Fruit fly (Drosophila melanogaster) whole organism, prepupa: ENCODE measurements around the gene Tace.
A peak's percentile ranks its signal among the peaks of the same experiment; 100 is the strongest.

Source experiments
- Blimp-1 ChIP-seq: fragments of 200-800 bp; sonication (Bioruptor generic); optimal IDR thresholded peaks from 3 replicates; lab custom pipeline; 2017; ENCODE audit warnings: missing biosample characterization, missing genetic modification characterization, mild to moderate bottlenecking, moderate library complexity, missing genetic modification reagents
- CG10669 ChIP-seq: fragments of 200-800 bp; sonication (Bioruptor generic); optimal IDR thresholded peaks from 3 replicates; lab custom pipeline; 2018; ENCODE audit warnings: missing biosample characterization, mild to moderate bottlenecking, missing genetic modification characterization, moderate library complexity
- CG11762 ChIP-seq: fragments of 200-800 bp; sonication (Bioruptor generic); optimal IDR thresholded peaks from 3 replicates; lab custom pipeline; 2016; ENCODE audit warnings: missing biosample characterization, missing genetic modification characterization; ENCODE audit not compliant: insufficient read depth
- CG11902 ChIP-seq: fragments of 200-800 bp; sonication (Bioruptor generic); optimal IDR thresholded peaks from 3 replicates; lab custom pipeline; 2016; ENCODE audit warnings: missing biosample characterization, missing genetic modification characterization
- CG15336 ChIP-seq: fragments of 200-800 bp; sonication (Bioruptor generic); IDR thresholded peaks from 2 replicates; pipeline ENCODE4 v1.3.6; 2022; ENCODE audit warnings: missing biosample characterization, missing genetic modification characterization
- CG1621 ChIP-seq: fragments of 200-800 bp; sonication (Bioruptor generic); optimal IDR thresholded peaks from 3 replicates; lab custom pipeline; 2018; ENCODE audit warnings: missing biosample characterization, mild to moderate bottlenecking, missing genetic modification characterization
- CG16779 ChIP-seq: fragments of 200-800 bp; sonication (Bioruptor generic); optimal IDR thresholded peaks from 3 replicates; lab custom pipeline; 2017; ENCODE audit warnings: missing biosample characterization, mild to moderate bottlenecking, missing genetic modification characterization
- CG3032 ChIP-seq: fragments of 200-800 bp; optimal IDR thresholded peaks from 2 replicates; lab custom pipeline; 2019; ENCODE audit warnings: missing biosample characterization, mild to moderate bottlenecking, missing genetic modification characterization, moderate library complexity
- CG32006 ChIP-seq: fragments of 200-800 bp; sonication (Bioruptor generic); optimal IDR thresholded peaks from 3 replicates; lab custom pipeline; 2017; ENCODE audit warnings: missing biosample characterization, mild to moderate bottlenecking, missing genetic modification characterization
- CG34406 ChIP-seq: fragments of 200-800 bp; sonication (Bioruptor generic); optimal IDR thresholded peaks from 3 replicates; lab custom pipeline; 2016; ENCODE audit warnings: missing biosample characterization, missing genetic modification characterization
- CG4318 ChIP-seq: fragments of 200-800 bp; sonication (Bioruptor generic); optimal IDR thresholded peaks from 3 replicates; lab custom pipeline; 2017; ENCODE audit warnings: missing biosample characterization, mild to moderate bottlenecking, missing genetic modification characterization
- CG6163 ChIP-seq: fragments of 200-800 bp; sonication (Bioruptor generic); IDR thresholded peaks from 3 replicates; pipeline ENCODE4 v1.3.6; 2022; ENCODE audit warnings: missing biosample characterization, missing genetic modification characterization
- CG6276 ChIP-seq: fragments of 200-800 bp; sonication (Bioruptor generic); optimal IDR thresholded peaks from 2 replicates; lab custom pipeline; 2017; ENCODE audit warnings: missing biosample characterization, mild to moderate bottlenecking, missing genetic modification characterization
- CG6792 ChIP-seq: fragments of 200-800 bp; sonication (Bioruptor generic); optimal IDR thresholded peaks from 3 replicates; lab custom pipeline; 2016; ENCODE audit warnings: missing biosample characterization, missing genetic modification characterization
- CG6808 ChIP-seq: fragments of 200-800 bp; sonication (Bioruptor generic); optimal IDR thresholded peaks from 3 replicates; lab custom pipeline; 2017; ENCODE audit warnings: missing biosample characterization, missing genetic modification characterization, mild to moderate bottlenecking, moderate library complexity, missing genetic modification reagents
- CG6854 ChIP-seq: fragments of 200-800 bp; sonication (Bioruptor generic); optimal IDR thresholded peaks from 2 replicates; lab custom pipeline; 2017; ENCODE audit warnings: missing biosample characterization, mild to moderate bottlenecking, missing genetic modification characterization
- CG7368 ChIP-seq: fragments of 200-800 bp; sonication (Bioruptor generic); optimal IDR thresholded peaks from 3 replicates; lab custom pipeline; 2016; ENCODE audit warnings: missing biosample characterization, missing genetic modification characterization
- CG8319 ChIP-seq: fragments of 200-800 bp; sonication (Bioruptor generic); optimal IDR thresholded peaks from 3 replicates; lab custom pipeline; 2016; ENCODE audit warnings: missing biosample characterization, missing genetic modification characterization
- CG8632 ChIP-seq: fragments of 200-800 bp; sonication (Bioruptor generic); optimal IDR thresholded peaks from 3 replicates; lab custom pipeline; 2016; ENCODE audit warnings: missing biosample characterization, missing genetic modification characterization
- CG9139 ChIP-seq: fragments of 200-800 bp; sonication (Bioruptor generic); optimal IDR thresholded peaks from 3 replicates; lab custom pipeline; 2017; ENCODE audit warnings: missing biosample characterization, mild to moderate bottlenecking, missing genetic modification characterization
- Eip75B ChIP-seq: fragments of 200-800 bp; sonication (Bioruptor generic); optimal IDR thresholded peaks from 3 replicates; lab custom pipeline; 2016; ENCODE audit warnings: missing biosample characterization, missing genetic modification characterization
- Eip78C ChIP-seq: fragments of 200-800 bp; sonication (Bioruptor generic); peaks from one replicate; lab custom pipeline; 2016; ENCODE audit warnings: missing biosample characterization, missing genetic modification characterization
- Eip93F ChIP-seq: fragments of 200-800 bp; sonication (Bioruptor generic); optimal IDR thresholded peaks from 2 replicates; lab custom pipeline; 2016; ENCODE audit warnings: missing biosample characterization, mild to moderate bottlenecking, missing genetic modification characterization
- Ets21C ChIP-seq: fragments of 200-800 bp; sonication (Bioruptor generic); optimal IDR thresholded peaks from 3 replicates; lab custom pipeline; 2016; ENCODE audit warnings: missing biosample characterization, missing genetic modification characterization
- Ets96B ChIP-seq: fragments of 200-800 bp; optimal IDR thresholded peaks from 2 replicates; lab custom pipeline; 2019; ENCODE audit warnings: missing biosample characterization, mild to moderate bottlenecking, missing genetic modification characterization, moderate library complexity
- Gug ChIP-seq: fragments of 200-800 bp; sonication (Bioruptor generic); IDR thresholded peaks from 2 replicates; pipeline ENCODE4 v1.3.6; 2022; ENCODE audit warnings: missing biosample characterization, missing genetic modification characterization
- Hr39 ChIP-seq: fragments of 200-800 bp; sonication (Bioruptor generic); optimal IDR thresholded peaks from 2 replicates; lab custom pipeline; 2016; ENCODE audit warnings: missing biosample characterization, missing genetic modification characterization
- Hr4 ChIP-seq: fragments of 200-800 bp; sonication (Bioruptor generic); optimal IDR thresholded peaks from 3 replicates; lab custom pipeline; 2016; ENCODE audit warnings: missing biosample characterization, missing genetic modification characterization
- Met ChIP-seq: fragments of 200-800 bp; sonication (Bioruptor generic); optimal IDR thresholded peaks from 3 replicates; lab custom pipeline; 2016; ENCODE audit warnings: missing biosample characterization, missing genetic modification characterization
- OdsH ChIP-seq: fragments of 200-800 bp; sonication (Bioruptor generic); optimal IDR thresholded peaks from 3 replicates; lab custom pipeline; 2016; ENCODE audit warnings: missing biosample characterization, missing genetic modification characterization
- Smox ChIP-seq: fragments of 200-800 bp; sonication (Bioruptor generic); optimal IDR thresholded peaks from 3 replicates; lab custom pipeline; 2016; ENCODE audit warnings: missing biosample characterization, missing genetic modification characterization
- Sox14 ChIP-seq: fragments of 200-800 bp; sonication (Bioruptor generic); optimal IDR thresholded peaks from 3 replicates; lab custom pipeline; 2016; ENCODE audit warnings: missing biosample characterization, missing genetic modification characterization
- Sox15 ChIP-seq: fragments of 200-800 bp; sonication (Bioruptor generic); optimal IDR thresholded peaks from 3 replicates; lab custom pipeline; 2016; ENCODE audit warnings: missing biosample characterization, missing genetic modification characterization
- achi ChIP-seq: fragments of 200-800 bp; sonication (Bioruptor generic); optimal IDR thresholded peaks from 3 replicates; lab custom pipeline; 2016; ENCODE audit warnings: missing biosample characterization, missing genetic modification characterization
- acj6 ChIP-seq: fragments of 200-800 bp; sonication (Bioruptor generic); optimal IDR thresholded peaks from 3 replicates; lab custom pipeline; 2016; ENCODE audit warnings: missing biosample characterization, missing genetic modification characterization
- cyc ChIP-seq: fragments of 200-800 bp; sonication (Bioruptor generic); optimal IDR thresholded peaks from 3 replicates; lab custom pipeline; 2016; ENCODE audit warnings: missing biosample characterization, missing genetic modification characterization
- dac ChIP-seq: fragments of 200-800 bp; sonication (Bioruptor generic); optimal IDR thresholded peaks from 2 replicates; lab custom pipeline; 2017; ENCODE audit warnings: missing biosample characterization, mild to moderate bottlenecking, missing genetic modification characterization
- eg ChIP-seq: fragments of 200-800 bp; sonication (Bioruptor generic); IDR thresholded peaks from 3 replicates; pipeline ENCODE4 v1.3.6; 2022; ENCODE audit warnings: missing biosample characterization, missing genetic modification characterization
- esn ChIP-seq: fragments of 200-800 bp; sonication (Bioruptor generic); optimal IDR thresholded peaks from 2 replicates; lab custom pipeline; 2016; ENCODE audit warnings: missing biosample characterization, mild to moderate bottlenecking, missing genetic modification characterization, moderate library complexity
- fd59A ChIP-seq: fragments of 200-800 bp; sonication (Bioruptor generic); optimal IDR thresholded peaks from 2 replicates; lab custom pipeline; 2017; ENCODE audit warnings: missing biosample characterization, mild to moderate bottlenecking, missing genetic modification characterization, missing genetic modification reagents
- fd85E ChIP-seq: fragments of 200-800 bp; sonication (Bioruptor generic); optimal IDR thresholded peaks from 3 replicates; lab custom pipeline; 2016; ENCODE audit warnings: missing biosample characterization, missing genetic modification characterization
- lz ChIP-seq: fragments of 200-800 bp; sonication (Bioruptor generic); optimal IDR thresholded peaks from 3 replicates; lab custom pipeline; 2016; ENCODE audit warnings: missing biosample characterization, missing genetic modification characterization
- pdm3 ChIP-seq: fragments of 200-800 bp; sonication (Bioruptor generic); optimal IDR thresholded peaks from 3 replicates; lab custom pipeline; 2016; ENCODE audit warnings: missing biosample characterization, missing genetic modification characterization
- salr ChIP-seq, 2 experiments: fragments of 200-800 bp; sonication (Bioruptor generic); optimal IDR thresholded peaks; 3 replicates each; lab custom pipeline; 2016 to 2018; ENCODE audit warnings: missing biosample characterization in 2 of 2, missing genetic modification characterization in 2 of 2, mild to moderate bottlenecking in 1 of 2
- spab ChIP-seq: fragments of 200-800 bp; sonication (Bioruptor generic); optimal IDR thresholded peaks from 2 replicates; lab custom pipeline; 2017; ENCODE audit warnings: missing biosample characterization, mild to moderate bottlenecking, missing genetic modification characterization, missing genetic modification reagents
- ss ChIP-seq, 2 experiments: fragments of 200-800 bp; sonication (Bioruptor generic); optimal IDR thresholded peaks; 2 replicates in 1 of 2; 3 replicates in 1 of 2; lab custom pipeline; 2017 to 2018; ENCODE audit warnings: mild to moderate bottlenecking in 2 of 2, missing biosample characterization in 2 of 2, missing genetic modification characterization in 2 of 2, moderate library complexity in 1 of 2
- svp ChIP-seq: fragments of 200-800 bp; sonication (Bioruptor generic); peaks from one replicate; lab custom pipeline; 2016; ENCODE audit warnings: missing biosample characterization, missing genetic modification characterization
- vri ChIP-seq: fragments of 200-800 bp; sonication (Bioruptor generic); optimal IDR thresholded peaks from 3 replicates; lab custom pipeline; 2016; ENCODE audit warnings: missing biosample characterization, mild to moderate bottlenecking, missing genetic modification characterization

Tace gene

dm6 chr3R:30014977-30015514 is 14.7 kb downstream of the Tace start, which contains the start of gene CG7920 (continued):
- no peak for TF ChIP-seq fd59A (GFP tag; lab: Kevin White, UChicago)
- TF ChIP-seq Eip75B (GFP tag; lab: Kevin White, UChicago), result peak; percentile 42
- peak; percentile 61 for TF ChIP-seq CG1621 (tag; lab: Kevin White, UChicago)
- TF ChIP-seq Sox15, result no peak
- TF ChIP-seq vri (GFP tag; lab: Kevin White, UChicago), result peak; percentile 71
- peak; percentile 44 for TF ChIP-seq CG6276 (GFP tag; lab: Kevin White, UChicago)
- TF ChIP-seq Eip78C (GFP tag; lab: Kevin White, UChicago), result peak; percentile 75
- no peak for TF ChIP-seq OdsH
- TF ChIP-seq CG9139, result peak; percentile 66
- no peak for TF ChIP-seq Ets96B (tag; lab: Kevin White, UChicago)
- peak; percentile 61; the same call in 2 of the 3 replicates for TF ChIP-seq CG6163

dm6 chr3R:30021009-30021408 is 20.7 kb downstream of the Tace start:
- TF ChIP-seq CG32006 (peak; percentile 62), achi (GFP tag; lab: Kevin White, UChicago) (peak; percentile 1), Ets21C (GFP tag; lab: Kevin White, UChicago) (no peak), CG4318 (GFP tag; lab: Kevin White, UChicago) (no peak), fd85E (GFP tag; lab: Kevin White, UChicago) (no peak), Gug (peak; percentile 50; the same call in 1 of the 2 replicates), Sox15 (no peak), ss (GFP tag; optimal IDR thresholded peaks at IDR 0.05; lab: Kevin White, UChicago) (peak in 1 of 2 experiments; percentile 18), CG11902 (no peak), Hr39 (GFP tag; lab: Kevin White, UChicago) (peak; percentile 8), CG34406 (GFP tag; lab: Kevin White, UChicago) (peak; percentile 17), Hr4 (GFP tag; lab: Kevin White, UChicago) (no peak), Eip78C (GFP tag; lab: Kevin White, UChicago) (peak; percentile 69), CG7368 (GFP tag; lab: Kevin White, UChicago) (no peak), CG8632 (no peak), CG15336 (peak; percentile 72), spab (no peak), vri (GFP tag; lab: Kevin White, UChicago) (no peak), lz (GFP tag; lab: Kevin White, UChicago) (peak; percentile 11), CG1621 (tag; lab: Kevin White, UChicago) (no peak), CG11762 (GFP tag; lab: Kevin White, UChicago) (no peak), CG3032 (tag; lab: Kevin White, UChicago) (peak; percentile 23), CG9139 (no peak), cyc (GFP tag; lab: Kevin White, UChicago) (peak; percentile 5), CG6854 (GFP tag; lab: Kevin White, UChicago) (no peak), CG10669 (GFP tag; lab: Kevin White, UChicago) (peak; percentile 9), Met (GFP tag; lab: Kevin White, UChicago) (peak; percentile 31), salr (GFP tag; optimal IDR thresholded peaks at IDR 0.05; lab: Kevin White, UChicago) (no peak), CG6276 (GFP tag; lab: Kevin White, UChicago) (peak; percentile 56), acj6 (GFP tag; lab: Kevin White, UChicago) (peak; percentile 9), CG6163 (peak; percentile 74; the same call in 2 of the 3 replicates), pdm3 (GFP tag; lab: Kevin White, UChicago) (no peak), esn (GFP tag; lab: Kevin White, UChicago) (peak; percentile 18), CG16779 (tag; lab: Kevin White, UChicago) (no peak), eg (peak; percentile 86), Eip93F (GFP tag; lab: Kevin White, UChicago) (no peak), Sox14 (peak; percentile 7), Blimp-1 (GFP tag; lab: Kevin White, UChicago) (no peak), OdsH (no peak), Smox (peak; percentile 14), fd59A (GFP tag; lab: Kevin White, UChicago) (peak; percentile 25), svp (GFP tag; lab: Kevin White, UChicago) (peak; percentile 52), CG8319 (GFP tag; lab: Kevin White, UChicago) (no peak), CG6792 (peak; percentile 24), CG6808 (GFP tag; lab: Kevin White, UChicago) (no peak), Ets96B (tag; lab: Kevin White, UChicago) (no peak), dac (peak; percentile 13)
